Fruit fly (Drosophila melanogaster): ENCODE measurements around the gene ttk.

DNA sequence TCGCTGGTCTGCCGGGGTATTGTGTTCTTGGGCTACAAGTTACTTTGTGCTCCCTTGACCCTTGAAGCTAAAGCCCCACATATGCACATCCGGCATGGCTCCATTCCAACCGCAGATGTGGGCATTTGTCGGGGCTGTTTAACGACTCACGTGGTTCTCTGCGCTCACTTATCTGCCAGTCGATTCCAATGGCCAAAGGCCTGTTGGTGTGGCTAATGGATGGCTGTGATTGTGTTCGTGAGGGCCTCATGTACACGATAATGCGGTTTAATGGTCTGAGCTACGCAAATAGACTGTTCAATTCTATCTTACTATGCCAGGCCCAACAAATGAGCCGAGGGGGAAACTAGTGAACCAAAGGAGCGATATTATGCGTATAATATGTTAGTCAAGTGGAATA lies 41.0 kb upstream of the ttk start:
- TF ChIP-seq Pif1B (GFP tag; optimal IDR thresholded peaks at IDR 0.05) = no peak
- peak; percentile 5; the same call in 1 of the 2 replicates for TF ChIP-seq Ets98B (GFP tag; IDR thresholded peaks at IDR 0.05)
- TF ChIP-seq CG32121 (GFP tag; IDR thresholded peaks at IDR 0.05) = no peak
- no peak for TF ChIP-seq CG9948 (tag; optimal IDR thresholded peaks at IDR 0.05)
- TF ChIP-seq rn (GFP tag; IDR thresholded peaks at IDR 0.05) = no peak
- TF ChIP-seq CG34367 (tag; optimal IDR thresholded peaks at IDR 0.05) = no peak
- TF ChIP-seq CG10348 (GFP tag; IDR thresholded peaks at IDR 0.05) = no peak
- TF ChIP-seq CG8301 (tag; optimal IDR thresholded peaks at IDR 0.05) = no peak
- TF ChIP-seq CG15710 (tag; optimal IDR thresholded peaks at IDR 0.05) = no peak
- TF ChIP-seq CG12605 (GFP tag; IDR thresholded peaks at IDR 0.05) = no peak
